Worm (Caenorhabditis elegans) whole organism, late embryonic: ENCODE data around the gene C24H11.5.

Source experiments
- C38D4.7 ChIP-seq: fragments of 200-800 bp; sonication (Bioruptor generic); optimal IDR thresholded peaks from 2 replicates; lab custom pipeline; 2018; ENCODE audit warnings: mild to moderate bottlenecking, missing genetic modification characterization, moderate library complexity, missing compliant biosample characterization
- K02D7.2 ChIP-seq: sonication (generic microtip); optimal IDR thresholded peaks from 2 replicates; lab custom pipeline; 2017; ENCODE audit warnings: mild to moderate bottlenecking, missing genetic modification characterization, missing compliant biosample characterization
- ama-1 ChIP-seq: fragments of 150-350 bp; optimal IDR thresholded peaks from 2 replicates; lab custom pipeline; 2014
- che-1 ChIP-seq: sonication (generic microtip); optimal IDR thresholded peaks from 2 replicates; lab custom pipeline; 2016; ENCODE audit warnings: mild to moderate bottlenecking, missing genetic modification characterization, missing compliant biosample characterization
- elt-2 ChIP-seq: sonication (generic microtip); optimal IDR thresholded peaks from 2 replicates; lab custom pipeline; 2016; ENCODE audit warnings: missing genetic modification reagents, missing genetic modification characterization, missing compliant biosample characterization
- fax-1 ChIP-seq: sonication (generic microtip); optimal IDR thresholded peaks from 2 replicates; lab custom pipeline; 2016; ENCODE audit warnings: missing genotype, missing genetic modification characterization, missing compliant biosample characterization
- lin-11 ChIP-seq: fragments of 200-800 bp; sonication (Bioruptor generic); optimal IDR thresholded peaks from 2 replicates; lab custom pipeline; 2018; ENCODE audit warnings: mild to moderate bottlenecking, missing genetic modification characterization, missing compliant biosample characterization
- madf-2 ChIP-seq: sonication (generic microtip); optimal IDR thresholded peaks from 2 replicates; lab custom pipeline; 2017; ENCODE audit warnings: missing genetic modification characterization, missing compliant biosample characterization
- nhr-11 ChIP-seq: fragments of 150-350 bp; optimal IDR thresholded peaks from 2 replicates; lab custom pipeline; 2014; ENCODE audit warnings: missing biosample characterization, missing genetic modification characterization
- pha-4 ChIP-seq: fragments of 150-350 bp; optimal IDR thresholded peaks from 2 replicates; lab custom pipeline; 2018; ENCODE audit warnings: missing biosample characterization, missing genetic modification reagents, missing genetic modification characterization
- pros-1 ChIP-seq: fragments of 150-350 bp; optimal IDR thresholded peaks from 2 replicates; lab custom pipeline; 2014; ENCODE audit warnings: missing biosample characterization, missing genetic modification reagents, missing genetic modification characterization
- syd-9 ChIP-seq: sonication (generic microtip); optimal IDR thresholded peaks from 2 replicates; lab custom pipeline; 2016; ENCODE audit warnings: mild to moderate bottlenecking, missing genetic modification characterization, moderate library complexity, missing compliant biosample characterization
- tbx-2 ChIP-seq: sonication (generic microtip); optimal IDR thresholded peaks from 2 replicates; lab custom pipeline; 2016; ENCODE audit warnings: missing genetic modification characterization, missing compliant biosample characterization

DNA sequence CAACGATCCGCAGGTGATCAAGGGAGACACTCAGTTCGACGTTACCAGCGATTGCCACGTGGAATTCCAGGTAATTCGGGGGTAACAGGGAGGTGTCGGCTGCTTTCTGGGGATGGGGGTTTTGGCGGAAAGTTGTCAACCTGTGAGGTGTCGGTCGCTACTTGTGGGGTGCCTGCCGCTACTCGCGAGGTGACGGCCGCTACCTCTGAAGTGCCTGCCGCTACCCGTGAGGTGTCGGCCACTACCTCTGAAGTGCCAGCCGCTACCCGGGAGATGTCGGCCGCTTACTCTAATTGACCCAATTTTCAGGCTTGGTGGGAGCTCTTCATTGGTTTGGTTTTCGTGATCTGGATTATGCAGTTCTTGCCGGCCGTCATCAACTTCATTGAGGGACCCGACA lies 49.2 kb upstream of the C24H11.5 start:
- TF ChIP-seq ama-1 (lab: Kevin White, UChicago) (no peak), elt-2 (tag; lab: Kevin White, UChicago) (no peak), K02D7.2 (no peak), che-1 (tag; lab: Kevin White, UChicago) (no peak), pros-1 (tag; lab: Kevin White, UChicago) (no peak), syd-9 (tag; lab: Kevin White, UChicago) (no peak), lin-11 (tag; lab: Kevin White, UChicago) (no peak), madf-2 (no peak), tbx-2 (tag; lab: Kevin White, UChicago) (no peak), pha-4 (no peak), C38D4.7 (GFP tag; lab: Kevin White, UChicago) (no peak), nhr-11 (no peak), fax-1 (tag; lab: Kevin White, UChicago) (no peak)
